Fruit fly (Drosophila melanogaster) whole organism, embryonic: ENCODE data around the gene CG43072.

ENCODE experiments used
- Ada2b ChIP-seq: fragments of 200-800 bp; sonication (Bioruptor generic); IDR thresholded peaks from 2 replicates; pipeline ENCODE4 v1.3.6; 2022; ENCODE audit warnings: missing biosample characterization, missing genetic modification characterization
- Antp ChIP-seq: fragments of 200-800 bp; sonication (Bioruptor generic); optimal IDR thresholded peaks from 3 replicates; lab custom pipeline; 2016; ENCODE audit warnings: missing biosample characterization, missing genetic modification characterization
- CG10274 ChIP-seq: fragments of 200-800 bp; sonication (Bioruptor generic); optimal IDR thresholded peaks from 3 replicates; lab custom pipeline; 2017; ENCODE audit warnings: missing biosample characterization, mild to moderate bottlenecking, missing genetic modification characterization
- CG11398 ChIP-seq: fragments of 200-800 bp; sonication (Bioruptor generic); optimal IDR thresholded peaks from 2 replicates; lab custom pipeline; 2016; ENCODE audit warnings: missing biosample characterization, missing genetic modification characterization
- CG11456 ChIP-seq: fragments of 200-800 bp; sonication (Bioruptor generic); IDR thresholded peaks from 3 replicates; pipeline ENCODE4 v1.3.6; 2022; ENCODE audit warnings: missing biosample characterization, missing genetic modification characterization
- CG11504 ChIP-seq: fragments of 200-800 bp; sonication (Bioruptor generic); optimal IDR thresholded peaks from 3 replicates; lab custom pipeline; 2019; ENCODE audit warnings: missing biosample characterization, mild to moderate bottlenecking, missing genetic modification characterization, moderate library complexity
- CG12942 ChIP-seq: fragments of 200-800 bp; sonication (Bioruptor generic); optimal IDR thresholded peaks from 3 replicates; lab custom pipeline; 2016; ENCODE audit warnings: missing biosample characterization, missing genetic modification characterization
- CG17186 ChIP-seq: fragments of 200-800 bp; sonication (Bioruptor generic); optimal IDR thresholded peaks from 3 replicates; lab custom pipeline; 2017; ENCODE audit warnings: missing biosample characterization, missing genetic modification reagents, missing genetic modification characterization
- CG17361 ChIP-seq: fragments of 200-800 bp; sonication (Bioruptor generic); IDR thresholded peaks from 3 replicates; pipeline ENCODE4 v1.3.6; 2022; ENCODE audit warnings: missing biosample characterization, missing genetic modification characterization
- CG18262 ChIP-seq: fragments of 200-800 bp; optimal IDR thresholded peaks from 3 replicates; lab custom pipeline; 2019; ENCODE audit warnings: missing biosample characterization, mild to moderate bottlenecking, missing genetic modification characterization, moderate library complexity
- CG2678 ChIP-seq: fragments of 200-800 bp; sonication (Bioruptor generic); optimal IDR thresholded peaks from 3 replicates; lab custom pipeline; 2019; ENCODE audit warnings: missing biosample characterization, mild to moderate bottlenecking, missing genetic modification characterization, moderate library complexity
- CG2875 ChIP-seq: fragments of 200-800 bp; sonication (Bioruptor generic); optimal IDR thresholded peaks from 2 replicates; lab custom pipeline; 2017; ENCODE audit warnings: missing biosample characterization, mild to moderate bottlenecking, missing genetic modification characterization, missing genetic modification reagents
- CG30403 ChIP-seq: fragments of 200-800 bp; sonication (Bioruptor generic); optimal IDR thresholded peaks from 3 replicates; lab custom pipeline; 2016; ENCODE audit warnings: missing biosample characterization, missing genetic modification characterization
- CG3163 ChIP-seq: fragments of 200-800 bp; sonication (Bioruptor generic); optimal IDR thresholded peaks from 3 replicates; lab custom pipeline; 2016; ENCODE audit warnings: missing biosample characterization, missing genetic modification characterization
- CG3838 ChIP-seq: fragments of 200-800 bp; sonication (Bioruptor generic); optimal IDR thresholded peaks from 3 replicates; lab custom pipeline; 2016; ENCODE audit warnings: missing biosample characterization, missing genetic modification characterization
- CG4360 ChIP-seq: fragments of 200-800 bp; sonication (Bioruptor generic); IDR thresholded peaks from 2 replicates; pipeline ENCODE4 v1.3.6; 2022; ENCODE audit warnings: missing biosample characterization, missing genetic modification characterization
- CG5953 ChIP-seq: fragments of 200-800 bp; sonication (Bioruptor generic); IDR thresholded peaks from 2 replicates; pipeline ENCODE4 v1.3.6; 2022; ENCODE audit warnings: missing biosample characterization, missing genetic modification characterization
- CG6254 ChIP-seq: fragments of 200-800 bp; sonication (Bioruptor generic); optimal IDR thresholded peaks from 3 replicates; lab custom pipeline; 2017; ENCODE audit warnings: mild to moderate bottlenecking, missing biosample characterization, missing genetic modification reagents, missing genetic modification characterization
- CG6765 ChIP-seq: fragments of 200-800 bp; sonication (Bioruptor generic); optimal IDR thresholded peaks from 3 replicates; lab custom pipeline; 2017; ENCODE audit warnings: missing biosample characterization, mild to moderate bottlenecking, missing genetic modification characterization
- CG9727 ChIP-seq: fragments of 200-800 bp; sonication (Bioruptor generic); optimal IDR thresholded peaks from 3 replicates; lab custom pipeline; 2017; ENCODE audit warnings: missing biosample characterization, mild to moderate bottlenecking, missing genetic modification characterization
- D19B ChIP-seq: fragments of 200-800 bp; sonication (Bioruptor generic); optimal IDR thresholded peaks from 2 replicates; lab custom pipeline; 2017; ENCODE audit warnings: missing biosample characterization, mild to moderate bottlenecking, missing genetic modification characterization
- Dbx ChIP-seq: fragments of 200-800 bp; sonication (Bioruptor generic); IDR thresholded peaks from 3 replicates; pipeline ENCODE4 v1.3.6; 2022; ENCODE audit warnings: missing biosample characterization, missing genetic modification characterization
- Doc2 ChIP-seq: fragments of 200-800 bp; sonication (Bioruptor generic); IDR thresholded peaks from 2 replicates; pipeline ENCODE4 v1.3.6; 2022; ENCODE audit warnings: missing biosample characterization, missing genetic modification characterization
- Drgx ChIP-seq: fragments of 200-800 bp; sonication (Bioruptor generic); IDR thresholded peaks from 2 replicates; pipeline ENCODE4 v1.3.6; 2022; ENCODE audit warnings: missing biosample characterization, missing genetic modification characterization
- Gsc ChIP-seq: fragments of 200-800 bp; sonication (Bioruptor generic); IDR thresholded peaks from 2 replicates; pipeline ENCODE4 v1.3.6; 2022; ENCODE audit warnings: missing biosample characterization, missing genetic modification characterization
- Hr51 ChIP-seq, 2 experiments: fragments of 200-800 bp; sonication (Bioruptor generic); optimal IDR thresholded peaks; 2 replicates in 1 of 2; 3 replicates in 1 of 2; lab custom pipeline; 2016 to 2018; ENCODE audit warnings: missing biosample characterization in 2 of 2, missing genetic modification characterization in 2 of 2, mild to moderate bottlenecking in 1 of 2, moderate library complexity in 1 of 2
- Hsf ChIP-seq: fragments of 200-800 bp; sonication (Bioruptor generic); optimal IDR thresholded peaks from 3 replicates; lab custom pipeline; 2016; ENCODE audit warnings: missing biosample characterization, missing genetic modification characterization
- Jarid2 ChIP-seq: fragments of 200-800 bp; sonication (Bioruptor generic); optimal IDR thresholded peaks from 3 replicates; lab custom pipeline; 2017; ENCODE audit warnings: mild to moderate bottlenecking, missing biosample characterization, missing genetic modification reagents, missing genetic modification characterization
- Meics ChIP-seq: fragments of 200-800 bp; sonication (Bioruptor generic); optimal IDR thresholded peaks from 2 replicates; lab custom pipeline; 2017; ENCODE audit warnings: missing biosample characterization, mild to moderate bottlenecking, missing genetic modification characterization
- Six4 ChIP-seq: fragments of 200-800 bp; sonication (Bioruptor generic); optimal IDR thresholded peaks from 2 replicates; lab custom pipeline; 2016; ENCODE audit warnings: missing biosample characterization, missing genetic modification characterization
- TFAM ChIP-seq: fragments of 200-800 bp; sonication (Bioruptor generic); optimal IDR thresholded peaks from 2 replicates; lab custom pipeline; 2017; ENCODE audit warnings: missing biosample characterization, missing genetic modification characterization, inconsistent platforms
- ara ChIP-seq: fragments of 200-800 bp; sonication (Bioruptor generic); IDR thresholded peaks from 2 replicates; pipeline ENCODE4 v1.3.6; 2022; ENCODE audit warnings: missing biosample characterization, missing genetic modification characterization
- btn ChIP-seq: fragments of 200-800 bp; sonication (Bioruptor generic); optimal IDR thresholded peaks from 2 replicates; lab custom pipeline; 2016; ENCODE audit warnings: missing biosample characterization, missing genetic modification characterization
- cato ChIP-seq: fragments of 200-800 bp; sonication (Bioruptor generic); optimal IDR thresholded peaks from 2 replicates; lab custom pipeline; 2016; ENCODE audit warnings: missing biosample characterization, missing genetic modification characterization, borderline replicate concordance
- cg ChIP-seq: fragments of 200-800 bp; sonication (Bioruptor generic); optimal IDR thresholded peaks from 3 replicates; lab custom pipeline; 2019; ENCODE audit warnings: missing biosample characterization, mild to moderate bottlenecking, missing genetic modification characterization, moderate library complexity
- corto ChIP-seq: fragments of 200-800 bp; sonication (Bioruptor generic); optimal IDR thresholded peaks from 2 replicates; lab custom pipeline; 2016; ENCODE audit warnings: missing biosample characterization, mild to moderate bottlenecking, missing genetic modification characterization, moderate library complexity
- cwo ChIP-seq: fragments of 200-800 bp; sonication (Bioruptor generic); optimal IDR thresholded peaks from 3 replicates; lab custom pipeline; 2017; ENCODE audit warnings: missing biosample characterization, missing genetic modification characterization, mild to moderate bottlenecking, moderate library complexity, missing genetic modification reagents
- da ChIP-seq: fragments of 200-800 bp; sonication (Bioruptor generic); optimal IDR thresholded peaks from 2 replicates; lab custom pipeline; 2016; ENCODE audit warnings: missing biosample characterization, missing genetic modification characterization
- dmrt11E ChIP-seq: fragments of 200-800 bp; sonication (Bioruptor generic); optimal IDR thresholded peaks from 3 replicates; lab custom pipeline; 2018; ENCODE audit warnings: missing biosample characterization, mild to moderate bottlenecking, missing genetic modification characterization, moderate library complexity
- fd102C ChIP-seq: fragments of 200-800 bp; sonication (Bioruptor generic); optimal IDR thresholded peaks from 2 replicates; lab custom pipeline; 2018; ENCODE audit warnings: missing biosample characterization, mild to moderate bottlenecking, missing genetic modification characterization, moderate library complexity
- org-1 ChIP-seq: fragments of 200-800 bp; sonication (Bioruptor generic); optimal IDR thresholded peaks from 2 replicates; lab custom pipeline; 2017; ENCODE audit warnings: missing biosample characterization, missing genetic modification characterization
- pan ChIP-seq, 4 experiments: fragments of >200 bp in 3 of 4; fragments of 200-800 bp in 1 of 4; sonication (Bioruptor generic) in 1 of 4; optimal IDR thresholded peaks in 3 of 4; IDR thresholded peaks in 1 of 4; 2 replicates each; pipeline versions ENCODE4 v1.3.6 to Lab custom; 2017 to 2022; ENCODE audit warnings: missing biosample characterization in 2 of 4, missing genetic modification characterization in 2 of 4, mixed read lengths in 1 of 4
- pfk ChIP-seq: fragments of 200-800 bp; sonication (Bioruptor generic); optimal IDR thresholded peaks from 2 replicates; lab custom pipeline; 2018; ENCODE audit warnings: missing biosample characterization, mild to moderate bottlenecking, missing genetic modification characterization, moderate library complexity
- schlank ChIP-seq: fragments of 200-800 bp; sonication (Bioruptor generic); optimal IDR thresholded peaks from 2 replicates; lab custom pipeline; 2018; ENCODE audit warnings: missing biosample characterization, mild to moderate bottlenecking, missing genetic modification characterization
- stc ChIP-seq: fragments of 200-800 bp; sonication (Bioruptor generic); IDR thresholded peaks from 2 replicates; pipeline ENCODE4 v1.3.6; 2022; ENCODE audit warnings: missing biosample characterization, missing genetic modification characterization
- tin ChIP-seq: fragments of 200-800 bp; sonication (Bioruptor generic); optimal IDR thresholded peaks from 3 replicates; lab custom pipeline; 2016; ENCODE audit warnings: missing biosample characterization, missing genetic modification characterization
- vfl ChIP-seq: fragments of 200-800 bp; sonication (Bioruptor generic); optimal IDR thresholded peaks from 2 replicates; lab custom pipeline; 2016; ENCODE audit warnings: missing biosample characterization, missing genetic modification characterization
- wdn ChIP-seq: fragments of 200-800 bp; sonication (Bioruptor generic); IDR thresholded peaks from 2 replicates; pipeline ENCODE4 v1.3.6; 2022; ENCODE audit warnings: missing biosample characterization, missing genetic modification characterization
- zen2 ChIP-seq: fragments of 200-800 bp; sonication (Bioruptor generic); IDR thresholded peaks from 3 replicates; pipeline ENCODE4 v1.3.6; 2022; ENCODE audit warnings: missing biosample characterization, missing genetic modification characterization; ENCODE audit not compliant: partially characterized antibody

CG43072 gene

dm6 chr3L:21027657-21028255, 37.9 kb upstream of the CG43072 start, which contains the start of gene Pdss2 (continued):
- TF ChIP-seq dmrt11E, result peak; percentile 73
- TF ChIP-seq Jarid2 (GFP tag; lab: Kevin White, UChicago), result no peak
- no peak; the same call in 1 of the 2 replicates for TF ChIP-seq CG5953 (GFP tag; lab: Robert Waterston, UW)
- peak; percentile 53 for TF ChIP-seq Meics (GFP tag; lab: Kevin White, UChicago)
- TF ChIP-seq fd102C, result no peak
- TF ChIP-seq vfl (GFP tag; lab: Kevin White, UChicago), result peak; percentile 61
- peak; percentile 60 for TF ChIP-seq CG17186 (GFP tag; lab: Kevin White, UChicago)
- TF ChIP-seq CG10274 (GFP tag; lab: Kevin White, UChicago), result peak; percentile 14
- peak; percentile 67 for TF ChIP-seq CG11504 (tag; lab: Kevin White, UChicago)
- TF ChIP-seq CG2875 (GFP tag; lab: Kevin White, UChicago), result peak; percentile 2
- TF ChIP-seq da, result peak; percentile 9
- no peak for TF ChIP-seq Gsc (GFP tag; lab: Robert Waterston, UW)
- TF ChIP-seq Ada2b (GFP tag; lab: Robert Waterston, UW), result peak; percentile 68
- peak; percentile 32 for TF ChIP-seq cwo (GFP tag; lab: Kevin White, UChicago)
- peak; percentile 25 for TF ChIP-seq btn (GFP tag; lab: Kevin White, UChicago)
- peak; percentile 48; the same call in 1 of the 2 replicates for TF ChIP-seq ara (GFP tag; lab: Robert Waterston, UW)
- no peak for TF ChIP-seq CG4360 (GFP tag; lab: Robert Waterston, UW)
- TF ChIP-seq CG3163, result peak; percentile 50
- TF ChIP-seq Six4 (GFP tag; lab: Kevin White, UChicago), result peak; percentile 26
- TF ChIP-seq D19B, result peak; percentile 45
- no peak for TF ChIP-seq corto (GFP tag; lab: Kevin White, UChicago)
- peak; percentile 4 for TF ChIP-seq schlank (tag; lab: Kevin White, UChicago)
- TF ChIP-seq Hr51 (GFP tag; optimal IDR thresholded peaks at IDR 0.05; lab: Kevin White, UChicago), result peak; percentile 65 to 68
- peak; percentile 39; the same call in 1 of the 3 replicates for TF ChIP-seq zen2
- TF ChIP-seq Drgx (GFP tag; lab: Robert Waterston, UW), result peak; percentile 51
- TF ChIP-seq stc (GFP tag; lab: Robert Waterston, UW), result peak; percentile 55
- peak; percentile 32 for TF ChIP-seq CG11398 (GFP tag; lab: Kevin White, UChicago)
- TF ChIP-seq Hsf (GFP tag; lab: Kevin White, UChicago), result peak; percentile 78
- TF ChIP-seq CG6765 (GFP tag; lab: Kevin White, UChicago), result peak; percentile 50
- peak; percentile 69 for TF ChIP-seq CG9727 (GFP tag; lab: Kevin White, UChicago)
- TF ChIP-seq tin, result peak; percentile 82
- TF ChIP-seq CG6254 (GFP tag; lab: Kevin White, UChicago), result peak; percentile 17
- TF ChIP-seq cato (GFP tag; lab: Kevin White, UChicago), result peak; percentile 25
- TF ChIP-seq CG18262 (tag; lab: Kevin White, UChicago), result peak; percentile 67
- TF ChIP-seq pan (optimal IDR thresholded peaks at IDR 0.05; lab: Kevin White, UChicago), result no peak
- TF ChIP-seq pan (GFP tag; optimal IDR thresholded peaks at IDR 0.05 in 1 of 2, IDR thresholded peaks at IDR 0.05 in 1 of 2), result peak in 1 of 2 experiments; percentile 80
- TF ChIP-seq CG17361 (GFP tag; lab: Robert Waterston, UW), result peak; percentile 78
- no peak for TF ChIP-seq pfk (GFP tag; lab: Kevin White, UChicago)
- peak; percentile 11 for TF ChIP-seq org-1
- peak; percentile 90 for TF ChIP-seq CG11456 (GFP tag; lab: Robert Waterston, UW)
- TF ChIP-seq Antp (GFP tag; lab: Kevin White, UChicago), result peak; percentile 65
- TF ChIP-seq Dbx, result peak; percentile 89
- peak; percentile 63; the same call in 1 of the 2 replicates for TF ChIP-seq wdn (GFP tag; lab: Robert Waterston, UW)
- TF ChIP-seq cg (GFP tag; lab: Kevin White, UChicago), result no peak
- TF ChIP-seq CG30403 (GFP tag; lab: Kevin White, UChicago), result peak; percentile 88
- no peak for TF ChIP-seq Doc2 (GFP tag; lab: Robert Waterston, UW)
- TF ChIP-seq CG3838 (GFP tag; lab: Kevin White, UChicago), result peak; percentile 25
- TF ChIP-seq TFAM (GFP tag; lab: Kevin White, UChicago), result no peak
- TF ChIP-seq CG12942, result peak; percentile 67
- TF ChIP-seq CG2678, result peak; percentile 77
